Worm (Caenorhabditis elegans) whole organism, L1 larva: ENCODE measurements around the gene npp-10.

Experiments used
- C16A3.4 ChIP-seq: fragments of 150-350 bp; optimal IDR thresholded peaks from 2 replicates; lab custom pipeline; 2014; ENCODE audit warnings: missing biosample characterization, missing genetic modification characterization
- C34B4.2 ChIP-seq: sonication (generic microtip); optimal IDR thresholded peaks from 2 replicates; lab custom pipeline; 2017; ENCODE audit warnings: mild to moderate bottlenecking, missing genetic modification characterization, missing compliant biosample characterization
- Y116A8C.19 ChIP-seq: sonication (generic microtip); optimal IDR thresholded peaks from 2 replicates; lab custom pipeline; 2016; ENCODE audit warnings: missing compliant biosample characterization, missing genetic modification characterization, borderline replicate concordance
- aha-1 ChIP-seq: fragments of 150-350 bp; optimal IDR thresholded peaks from 2 replicates; lab custom pipeline; 2014; ENCODE audit warnings: missing biosample characterization, missing genetic modification characterization
- aly-2 ChIP-seq: fragments of 150-350 bp; optimal IDR thresholded peaks from 2 replicates; lab custom pipeline; 2014; ENCODE audit warnings: missing biosample characterization, missing genetic modification characterization
- ama-1 ChIP-seq: fragments of 150-350 bp; optimal IDR thresholded peaks from 2 replicates; lab custom pipeline; 2014
- blmp-1 ChIP-seq: fragments of 150-350 bp; optimal IDR thresholded peaks from 2 replicates; lab custom pipeline; 2014; ENCODE audit warnings: missing biosample characterization, missing genetic modification characterization
- ceh-63 ChIP-seq: fragments of 200-800 bp; sonication (Bioruptor generic); optimal IDR thresholded peaks from 2 replicates; lab custom pipeline; 2018; ENCODE audit warnings: mild to moderate bottlenecking, missing genetic modification characterization, missing compliant biosample characterization
- ceh-88 ChIP-seq: fragments of 200-800 bp; sonication (Bioruptor generic); IDR thresholded peaks from 2 replicates; pipeline ENCODE4 v1.3.6; 2022; ENCODE audit warnings: missing genetic modification characterization, missing compliant biosample characterization
- ces-1 ChIP-seq: fragments of 150-350 bp; optimal IDR thresholded peaks from 2 replicates; lab custom pipeline; 2014; ENCODE audit warnings: missing biosample characterization, missing genetic modification reagents, missing genetic modification characterization
- dpl-1 ChIP-seq, 3 experiments: fragments of 150-350 bp in 2 of 3; sonication (generic microtip) in 1 of 3; optimal IDR thresholded peaks; 2 replicates each; lab custom pipeline; 2014 to 2017; ENCODE audit warnings: missing biosample characterization in 3 of 3, missing genetic modification characterization in 3 of 3, missing genetic modification reagents in 3 of 3
- dsc-1 ChIP-seq: sonication (generic microtip); optimal IDR thresholded peaks from 2 replicates; lab custom pipeline; 2016; ENCODE audit warnings: mild to moderate bottlenecking, missing genetic modification characterization, missing compliant biosample characterization
- efl-1 ChIP-seq, 4 experiments: fragments of 150-350 bp; optimal IDR thresholded peaks in 3 of 4; peaks in 1 of 4; 1 replicate in 1 of 4; 2 replicates in 3 of 4; lab custom pipeline; 2014; ENCODE audit warnings: missing biosample characterization in 2 of 4, missing genetic modification characterization in 2 of 4, missing genetic modification reagents in 2 of 4
- egl-27 ChIP-seq, 2 experiments: fragments of 150-350 bp in 1 of 2; sonication (generic microtip); optimal IDR thresholded peaks; 3 replicates each; lab custom pipeline; 2017 to 2018; ENCODE audit warnings: missing biosample characterization in 2 of 2, missing genetic modification characterization in 2 of 2, missing genetic modification reagents in 2 of 2
- elt-2 ChIP-seq: sonication (generic microtip); optimal IDR thresholded peaks from 2 replicates; lab custom pipeline; 2016; ENCODE audit warnings: missing genetic modification characterization, mild to moderate bottlenecking, inconsistent platforms, missing compliant biosample characterization, missing genetic modification reagents
- elt-3 ChIP-seq, 6 experiments: fragments of 150-350 bp in 1 of 6; sonication (generic microtip); optimal IDR thresholded peaks; 2 replicates each; lab custom pipeline; 2017 to 2018; ENCODE audit warnings: missing biosample characterization in 6 of 6, missing genetic modification characterization in 6 of 6, inconsistent platforms in 1 of 6
- fkh-4 ChIP-seq: sonication (generic microtip); optimal IDR thresholded peaks from 2 replicates; lab custom pipeline; 2016; ENCODE audit warnings: missing compliant biosample characterization, missing genetic modification characterization, borderline replicate concordance
- fos-1 ChIP-seq: fragments of 150-350 bp; optimal IDR thresholded peaks from 2 replicates; lab custom pipeline; 2014; ENCODE audit warnings: missing biosample characterization, missing genetic modification characterization
- hlh-17 ChIP-seq: fragments of 200-800 bp; sonication (Bioruptor generic); optimal IDR thresholded peaks from 2 replicates; lab custom pipeline; 2018; ENCODE audit warnings: missing genetic modification characterization, mild to moderate bottlenecking, missing compliant biosample characterization, moderate library complexity, borderline replicate concordance
- hpl-2 ChIP-seq: fragments of 150-350 bp; optimal IDR thresholded peaks from 2 replicates; lab custom pipeline; 2014; ENCODE audit warnings: missing biosample characterization, missing genetic modification reagents, missing genetic modification characterization
- irx-1 ChIP-seq: sonication (generic microtip); optimal IDR thresholded peaks from 2 replicates; lab custom pipeline; 2016; ENCODE audit warnings: missing genetic modification characterization, missing compliant biosample characterization
- isw-1 ChIP-seq: fragments of 200-800 bp; sonication (Bioruptor generic); IDR thresholded peaks from 2 replicates; pipeline ENCODE4 v1.3.6; 2022; ENCODE audit warnings: missing genetic modification characterization, missing compliant biosample characterization
- jun-1 ChIP-seq: fragments of 150-350 bp; optimal IDR thresholded peaks from 2 replicates; lab custom pipeline; 2014; ENCODE audit warnings: missing biosample characterization, missing genetic modification reagents, missing genetic modification characterization
- lin-14 ChIP-seq: fragments of 200-800 bp; sonication (Bioruptor generic); optimal IDR thresholded peaks from 2 replicates; lab custom pipeline; 2018; ENCODE audit warnings: mild to moderate bottlenecking, missing genetic modification characterization, moderate library complexity, missing compliant biosample characterization
- lin-35 ChIP-seq, 2 experiments: fragments of 150-350 bp; optimal IDR thresholded peaks; 2 replicates each; lab custom pipeline; 2014; ENCODE audit warnings: missing biosample characterization in 2 of 2, missing genetic modification characterization in 2 of 2, missing genetic modification reagents in 2 of 2
- lin-39 ChIP-seq: fragments of 150-350 bp; optimal IDR thresholded peaks from 2 replicates; lab custom pipeline; 2014; ENCODE audit warnings: missing biosample characterization, missing genetic modification reagents, missing genetic modification characterization
- lir-3 ChIP-seq: sonication (generic microtip); optimal IDR thresholded peaks from 2 replicates; lab custom pipeline; 2016; ENCODE audit warnings: mild to moderate bottlenecking, missing genetic modification characterization, moderate library complexity, missing compliant biosample characterization; ENCODE audit not compliant: poor library complexity
- mdl-1 ChIP-seq, 2 experiments: fragments of 150-350 bp; optimal IDR thresholded peaks; 2 replicates each; lab custom pipeline; 2014 to 2017; ENCODE audit warnings: missing biosample characterization in 2 of 2, missing genetic modification characterization in 2 of 2, inconsistent platforms in 1 of 2
- mep-1 ChIP-seq: fragments of 150-350 bp; optimal IDR thresholded peaks from 2 replicates; lab custom pipeline; 2014; ENCODE audit warnings: missing biosample characterization, missing genetic modification characterization
- nhr-12 ChIP-seq: sonication (generic microtip); optimal IDR thresholded peaks from 2 replicates; lab custom pipeline; 2017; ENCODE audit warnings: missing biosample characterization, missing genetic modification characterization
- nhr-20 ChIP-seq: sonication (generic microtip); optimal IDR thresholded peaks from 2 replicates; lab custom pipeline; 2016; ENCODE audit warnings: mild to moderate bottlenecking, missing genetic modification characterization, missing compliant biosample characterization
- nhr-47 ChIP-seq: sonication (generic microtip); optimal IDR thresholded peaks from 2 replicates; lab custom pipeline; 2016; ENCODE audit warnings: mild to moderate bottlenecking, missing genetic modification characterization, moderate library complexity, missing compliant biosample characterization
- nhr-71 ChIP-seq: sonication (generic microtip); optimal IDR thresholded peaks from 2 replicates; lab custom pipeline; 2016; ENCODE audit warnings: mild to moderate bottlenecking, missing genetic modification characterization, moderate library complexity, missing compliant biosample characterization
- nhr-84 ChIP-seq: sonication (generic microtip); optimal IDR thresholded peaks from 2 replicates; lab custom pipeline; 2017; ENCODE audit warnings: missing biosample characterization, missing genetic modification characterization
- nhr-90 ChIP-seq: sonication (generic microtip); optimal IDR thresholded peaks from 2 replicates; lab custom pipeline; 2016; ENCODE audit warnings: mild to moderate bottlenecking, missing genetic modification characterization, missing compliant biosample characterization; ENCODE audit not compliant: poor library complexity
- pag-3 ChIP-seq: sonication (generic microtip); optimal IDR thresholded peaks from 2 replicates; lab custom pipeline; 2017; ENCODE audit warnings: missing genetic modification characterization, mild to moderate bottlenecking, missing compliant biosample characterization, antibody characterized with exemption, borderline replicate concordance; ENCODE audit not compliant: insufficient read depth
- pax-3 ChIP-seq: fragments of 200-800 bp; sonication (Bioruptor generic); optimal IDR thresholded peaks from 2 replicates; lab custom pipeline; 2018; ENCODE audit warnings: mild to moderate bottlenecking, missing genetic modification characterization, moderate library complexity, missing compliant biosample characterization
- pqm-1 ChIP-seq: sonication (generic microtip); optimal IDR thresholded peaks from 3 replicates; lab custom pipeline; 2017; ENCODE audit warnings: missing biosample characterization, missing genetic modification characterization
- rnt-1 ChIP-seq: sonication (generic microtip); optimal IDR thresholded peaks from 2 replicates; lab custom pipeline; 2016; ENCODE audit warnings: mild to moderate bottlenecking, missing genetic modification characterization, moderate library complexity, missing compliant biosample characterization
- snu-23 ChIP-seq: sonication (generic microtip); optimal IDR thresholded peaks from 2 replicates; lab custom pipeline; 2016; ENCODE audit warnings: missing genetic modification characterization, missing compliant biosample characterization
- sptf-1 ChIP-seq: fragments of 150-350 bp; optimal IDR thresholded peaks from 2 replicates; lab custom pipeline; 2014; ENCODE audit warnings: missing biosample characterization, missing genetic modification characterization
- sup-37 ChIP-seq: fragments of 200-800 bp; sonication (Bioruptor generic); optimal IDR thresholded peaks from 2 replicates; lab custom pipeline; 2018; ENCODE audit warnings: mild to moderate bottlenecking, missing genetic modification characterization, missing compliant biosample characterization
- tbx-2 ChIP-seq: sonication (generic microtip); optimal IDR thresholded peaks from 2 replicates; lab custom pipeline; 2016; ENCODE audit warnings: missing genetic modification characterization, missing compliant biosample characterization
- unc-130 ChIP-seq: fragments of 150-350 bp; optimal IDR thresholded peaks from 2 replicates; lab custom pipeline; 2017; ENCODE audit warnings: missing biosample characterization, missing genetic modification characterization, inconsistent platforms
- unc-62 ChIP-seq: fragments of 150-350 bp; optimal IDR thresholded peaks from 2 replicates; lab custom pipeline; 2014; ENCODE audit warnings: missing biosample characterization, missing genetic modification reagents, missing genetic modification characterization
- unc-86 ChIP-seq: sonication (generic microtip); optimal IDR thresholded peaks from 2 replicates; lab custom pipeline; 2016; ENCODE audit warnings: missing genetic modification characterization, missing compliant biosample characterization
- vab-15 ChIP-seq: sonication (generic microtip); optimal IDR thresholded peaks from 2 replicates; lab custom pipeline; 2017; ENCODE audit warnings: missing genotype, mild to moderate bottlenecking, missing genetic modification characterization, missing compliant biosample characterization
- xbp-1 ChIP-seq: sonication (generic microtip); optimal IDR thresholded peaks from 2 replicates; lab custom pipeline; 2016; ENCODE audit warnings: missing genetic modification characterization, missing compliant biosample characterization
- zip-4 ChIP-seq: fragments of 200-800 bp; sonication (Bioruptor generic); optimal IDR thresholded peaks from 2 replicates; lab custom pipeline; 2018; ENCODE audit warnings: mild to moderate bottlenecking, missing genetic modification characterization, moderate library complexity, missing compliant biosample characterization
- ztf-4 ChIP-seq: fragments of 150-350 bp; optimal IDR thresholded peaks from 2 replicates; lab custom pipeline; 2014; ENCODE audit warnings: missing biosample characterization, missing genetic modification characterization

npp-10 gene

ce11 chrIII:5981407-5981806 is 38.0 kb downstream of the npp-10 start (continued):
- no peak for TF ChIP-seq mep-1
- TF ChIP-seq C16A3.4 (tag; lab: Kevin White, UChicago) = no peak
- TF ChIP-seq zip-4 = no peak
- TF ChIP-seq dsc-1 = no peak
- TF ChIP-seq jun-1 (tag; lab: Kevin White, UChicago) = peak; percentile 22
- no peak for TF ChIP-seq snu-23
- TF ChIP-seq sup-37 (GFP tag; lab: Kevin White, UChicago) = no peak
- no peak for TF ChIP-seq unc-130 (tag; lab: Kevin White, UChicago)
- no peak for TF ChIP-seq irx-1 (tag; lab: Kevin White, UChicago)
- TF ChIP-seq xbp-1 (tag; lab: Kevin White, UChicago) = no peak
- TF ChIP-seq nhr-12 (tag; lab: Kevin White, UChicago) = no peak
- TF ChIP-seq lir-3 = no peak
- TF ChIP-seq fos-1 (tag; lab: Kevin White, UChicago) = no peak
- TF ChIP-seq hlh-17 (GFP tag; lab: Kevin White, UChicago) = no peak
- peak in 2 of 6 experiments; percentile 18 to 31 for TF ChIP-seq elt-3 (tag; optimal IDR thresholded peaks at IDR 0.05; lab: Kevin White, UChicago)
- no peak for TF ChIP-seq nhr-47 (tag; lab: Kevin White, UChicago)
- no peak for TF ChIP-seq unc-86
- peak; percentile 60 for TF ChIP-seq lin-14 (GFP tag; lab: Kevin White, UChicago)
- no peak for TF ChIP-seq ces-1
- TF ChIP-seq nhr-90 (tag; lab: Kevin White, UChicago) = no peak
- no peak for TF ChIP-seq nhr-20 (tag; lab: Kevin White, UChicago)
- no peak for TF ChIP-seq pqm-1 (tag; lab: Kevin White, UChicago)
- TF ChIP-seq vab-15 (tag; lab: Kevin White, UChicago) = no peak

ce11 chrIII:5980274-5980918 is 39.0 kb downstream of the npp-10 start:
- TF ChIP-seq mdl-1 (tag; optimal IDR thresholded peaks at IDR 0.05; lab: Kevin White, UChicago) = no peak
- TF ChIP-seq blmp-1 (tag; lab: Kevin White, UChicago) = no peak
- no peak for TF ChIP-seq vab-15 (tag; lab: Kevin White, UChicago)
- no peak for TF ChIP-seq hpl-2 (GFP tag; lab: Kevin White, UChicago)
- no peak for TF ChIP-seq irx-1 (tag; lab: Kevin White, UChicago)
- no peak for TF ChIP-seq ama-1 (lab: Kevin White, UChicago)
- TF ChIP-seq isw-1 (GFP tag; lab: Robert Waterston, UW) = no peak
- TF ChIP-seq nhr-84 (tag; lab: Kevin White, UChicago) = no peak
- TF ChIP-seq egl-27 (tag; optimal IDR thresholded peaks at IDR 0.05; lab: Kevin White, UChicago) = no peak
- TF ChIP-seq tbx-2 (tag; lab: Kevin White, UChicago) = no peak
- peak; percentile 99 for TF ChIP-seq dsc-1
- TF ChIP-seq efl-1 (optimal IDR thresholded peaks at IDR 0.05; lab: Kevin White, UChicago) = no peak
- TF ChIP-seq efl-1 (GFP tag; optimal IDR thresholded peaks at IDR 0.05 in 1 of 2; lab: Kevin White, UChicago) = peak in 1 of 2 experiments; percentile 41
- TF ChIP-seq fkh-4 (tag; lab: Kevin White, UChicago) = peak; percentile 92
- TF ChIP-seq nhr-47 (tag; lab: Kevin White, UChicago) = no peak
- TF ChIP-seq nhr-20 (tag; lab: Kevin White, UChicago) = no peak
- TF ChIP-seq lin-14 (GFP tag; lab: Kevin White, UChicago) = peak; percentile 12
- TF ChIP-seq lin-39 (tag; lab: Kevin White, UChicago) = no peak
- TF ChIP-seq lin-35 (GFP tag; optimal IDR thresholded peaks at IDR 0.05; lab: Kevin White, UChicago) = no peak
- TF ChIP-seq aha-1 = no peak
- no peak for TF ChIP-seq C16A3.4 (tag; lab: Kevin White, UChicago)
- TF ChIP-seq pax-3 (tag; lab: Kevin White, UChicago) = no peak
- TF ChIP-seq C34B4.2 (tag; lab: Kevin White, UChicago) = no peak
- no peak for TF ChIP-seq rnt-1 (tag; lab: Kevin White, UChicago)
- no peak for TF ChIP-seq Y116A8C.19 (tag; lab: Kevin White, UChicago)
- TF ChIP-seq ztf-4 (tag; lab: Kevin White, UChicago) = no peak
- no peak for TF ChIP-seq sptf-1 (tag; lab: Kevin White, UChicago)
- TF ChIP-seq dpl-1 (GFP tag; optimal IDR thresholded peaks at IDR 0.05; lab: Kevin White, UChicago) = no peak
- TF ChIP-seq ceh-88 = no peak
- TF ChIP-seq unc-62 (GFP tag; lab: Kevin White, UChicago) = no peak
- TF ChIP-seq ceh-63 (GFP tag; lab: Kevin White, UChicago) = no peak
- TF ChIP-seq elt-2 = no peak
- no peak for TF ChIP-seq pag-3 (tag; lab: Kevin White, UChicago)
- TF ChIP-seq aly-2 (tag; lab: Kevin White, UChicago) = no peak
- peak; percentile 11 for TF ChIP-seq nhr-71 (tag; lab: Kevin White, UChicago)
